Worm (Caenorhabditis elegans) whole organism, L2 larva: Measurements from ENCODE around the gene F46C5.9.

Source experiments
- C34F6.9 ChIP-seq: fragments of 150-350 bp; optimal IDR thresholded peaks from 2 replicates; lab custom pipeline; 2014; ENCODE audit warnings: missing biosample characterization, missing genetic modification characterization
- F13H6.1 ChIP-seq: sonication (generic microtip); optimal IDR thresholded peaks from 2 replicates; lab custom pipeline; 2016; ENCODE audit warnings: missing genetic modification characterization, missing compliant biosample characterization
- R02D3.7 ChIP-seq: fragments of 150-350 bp; optimal IDR thresholded peaks from 2 replicates; lab custom pipeline; 2014; ENCODE audit warnings: missing biosample characterization, missing genetic modification characterization
- ZK546.5 ChIP-seq: sonication (generic microtip); optimal IDR thresholded peaks from 2 replicates; lab custom pipeline; 2017; ENCODE audit warnings: missing biosample characterization, missing genetic modification characterization
- alr-1 ChIP-seq: fragments of 150-350 bp; optimal IDR thresholded peaks from 2 replicates; lab custom pipeline; 2014; ENCODE audit warnings: missing biosample characterization, missing genetic modification characterization
- ama-1 ChIP-seq: fragments of 150-350 bp; optimal IDR thresholded peaks from 2 replicates; lab custom pipeline; 2018; ENCODE audit warnings: inconsistent platforms
- blmp-1 ChIP-seq: sonication (generic microtip); optimal IDR thresholded peaks from 2 replicates; lab custom pipeline; 2017; ENCODE audit warnings: missing genetic modification characterization, mild to moderate bottlenecking, missing compliant biosample characterization, antibody characterized with exemption, moderate library complexity; ENCODE audit not compliant: insufficient read depth
- ceh-16 ChIP-seq: fragments of 150-350 bp; optimal IDR thresholded peaks from 2 replicates; lab custom pipeline; 2014; ENCODE audit warnings: missing biosample characterization, missing genetic modification characterization
- ceh-82 ChIP-seq: fragments of 150-350 bp; optimal IDR thresholded peaks from 2 replicates; lab custom pipeline; 2014; ENCODE audit warnings: missing biosample characterization, missing genetic modification characterization
- crh-2 ChIP-seq: sonication (generic microtip); optimal IDR thresholded peaks from 2 replicates; lab custom pipeline; 2017; ENCODE audit warnings: missing biosample characterization, missing genetic modification characterization
- fos-1 ChIP-seq: fragments of 150-350 bp; optimal IDR thresholded peaks from 2 replicates; lab custom pipeline; 2014; ENCODE audit warnings: missing biosample characterization, missing genetic modification characterization
- gmeb-1 ChIP-seq: fragments of 150-350 bp; optimal IDR thresholded peaks from 2 replicates; lab custom pipeline; 2014; ENCODE audit warnings: missing biosample characterization, missing genetic modification characterization
- lin-13 ChIP-seq: fragments of 150-350 bp; optimal IDR thresholded peaks from 2 replicates; lab custom pipeline; 2014; ENCODE audit warnings: missing biosample characterization, missing genetic modification reagents, missing genetic modification characterization
- lin-39 ChIP-seq: fragments of 150-350 bp; optimal IDR thresholded peaks from 2 replicates; lab custom pipeline; 2014; ENCODE audit warnings: missing biosample characterization, missing genetic modification reagents, missing genetic modification characterization
- lsy-2 ChIP-seq, 2 experiments: fragments of 150-350 bp in 1 of 2; sonication (generic microtip) in 1 of 2; optimal IDR thresholded peaks; 2 replicates each; lab custom pipeline; 2014 to 2017; ENCODE audit warnings: missing biosample characterization in 2 of 2, missing genetic modification characterization in 2 of 2
- mdl-1 ChIP-seq, 2 experiments: fragments of 150-350 bp in 1 of 2; sonication (generic microtip) in 1 of 2; optimal IDR thresholded peaks; 2 replicates each; lab custom pipeline; 2017; ENCODE audit warnings: missing biosample characterization in 2 of 2, missing genetic modification characterization in 2 of 2
- nhr-10 ChIP-seq: sonication (generic microtip); optimal IDR thresholded peaks from 2 replicates; lab custom pipeline; 2017; ENCODE audit warnings: missing biosample characterization, missing genetic modification characterization
- nhr-11 ChIP-seq: fragments of 150-350 bp; optimal IDR thresholded peaks from 2 replicates; lab custom pipeline; 2014; ENCODE audit warnings: missing biosample characterization, missing genetic modification characterization
- nhr-129 ChIP-seq: fragments of 150-350 bp; optimal IDR thresholded peaks from 2 replicates; lab custom pipeline; 2014; ENCODE audit warnings: missing biosample characterization, missing genetic modification characterization
- nhr-21 ChIP-seq: fragments of 150-350 bp; optimal IDR thresholded peaks from 2 replicates; lab custom pipeline; 2014; ENCODE audit warnings: missing biosample characterization, missing genetic modification characterization
- nhr-23 ChIP-seq: fragments of 150-350 bp; optimal IDR thresholded peaks from 2 replicates; lab custom pipeline; 2014; ENCODE audit warnings: missing biosample characterization, missing genetic modification reagents, missing genetic modification characterization
- nhr-237 ChIP-seq: fragments of 150-350 bp; optimal IDR thresholded peaks from 2 replicates; lab custom pipeline; 2014; ENCODE audit warnings: missing biosample characterization, missing genetic modification characterization
- nhr-25 ChIP-seq: fragments of 150-350 bp; sonication (generic microtip); optimal IDR thresholded peaks from 3 replicates; lab custom pipeline; 2014; ENCODE audit warnings: missing biosample characterization, missing genetic modification characterization
- nhr-77 ChIP-seq: fragments of 150-350 bp; optimal IDR thresholded peaks from 2 replicates; lab custom pipeline; 2014; ENCODE audit warnings: missing biosample characterization, missing genetic modification characterization
- peb-1 ChIP-seq: fragments of 150-350 bp; optimal IDR thresholded peaks from 2 replicates; lab custom pipeline; 2014; ENCODE audit warnings: missing biosample characterization, missing genetic modification characterization
- sma-3 ChIP-seq: sonication (generic microtip); optimal IDR thresholded peaks from 2 replicates; lab custom pipeline; 2016; ENCODE audit warnings: missing genetic modification reagents, missing genetic modification characterization, missing compliant biosample characterization
- sma-9 ChIP-seq, 2 experiments: fragments of 150-350 bp in 1 of 2; sonication (generic microtip) in 1 of 2; optimal IDR thresholded peaks; 2 replicates each; lab custom pipeline; 2014 to 2016; ENCODE audit warnings: missing genetic modification characterization in 2 of 2, mild to moderate bottlenecking in 1 of 2, missing biosample characterization in 1 of 2, missing compliant biosample characterization in 1 of 2, missing genetic modification reagents in 1 of 2, moderate library complexity in 1 of 2
- snpc-4 ChIP-seq: fragments of 150-350 bp; optimal IDR thresholded peaks from 2 replicates; lab custom pipeline; 2014; ENCODE audit warnings: missing biosample characterization, missing genetic modification characterization
- unc-39 ChIP-seq: fragments of 150-350 bp; optimal IDR thresholded peaks from 2 replicates; lab custom pipeline; 2014; ENCODE audit warnings: missing biosample characterization, missing genetic modification characterization
- unc-62 ChIP-seq: fragments of 150-350 bp; optimal IDR thresholded peaks from 2 replicates; lab custom pipeline; 2014; ENCODE audit warnings: missing biosample characterization, missing genetic modification reagents, missing genetic modification characterization
- zag-1 ChIP-seq: fragments of 150-350 bp; optimal IDR thresholded peaks from 2 replicates; lab custom pipeline; 2014; ENCODE audit warnings: missing biosample characterization, missing genetic modification characterization
- ztf-1 ChIP-seq: fragments of 200-800 bp; sonication (Bioruptor generic); conservative IDR thresholded peaks from 2 replicates; pipeline ENCODE4 v1.3.6; 2022; ENCODE audit warnings: missing genetic modification characterization, missing compliant biosample characterization
- ztf-11 ChIP-seq: sonication (generic microtip); optimal IDR thresholded peaks from 2 replicates; lab custom pipeline; 2017; ENCODE audit warnings: missing biosample characterization, missing genetic modification characterization
- ztf-4 ChIP-seq: fragments of 150-350 bp; optimal IDR thresholded peaks from 2 replicates; lab custom pipeline; 2014; ENCODE audit warnings: missing biosample characterization, missing genetic modification characterization

F46C5.9 gene

ce11 chrII:8821140-8821595 is 10.6 kb upstream of the F46C5.9 start, which contains the start of gene F46C5.1:
TSS of gene F46C5.1 (minus strand) at chrII:8821190.
- TF ChIP-seq blmp-1 (tag; lab: Kevin White, UChicago) (no peak), zag-1 (tag; lab: Kevin White, UChicago) (no peak), lin-13 (GFP tag; lab: Kevin White, UChicago) (no peak), nhr-25 (no peak), C34F6.9 (tag; lab: Kevin White, UChicago) (no peak), nhr-23 (tag; lab: Kevin White, UChicago) (no peak), nhr-11 (tag; lab: Kevin White, UChicago) (no peak), nhr-129 (tag; lab: Kevin White, UChicago) (no peak), fos-1 (tag; lab: Kevin White, UChicago) (no peak)

- TF ChIP-seq nhr-25 (peak; percentile 49), snpc-4 (tag; lab: Kevin White, UChicago) (no peak), nhr-21 (tag; lab: Kevin White, UChicago) (peak; percentile 89), fos-1 (tag; lab: Kevin White, UChicago) (peak; percentile 37), ZK546.5 (tag; lab: Kevin White, UChicago) (no peak), sma-9 (GFP tag; optimal IDR thresholded peaks at IDR 0.05; lab: Kevin White, UChicago) (peak; percentile 78), sma-9 (tag; optimal IDR thresholded peaks at IDR 0.05; lab: Kevin White, UChicago) (no peak), ztf-4 (tag; lab: Kevin White, UChicago) (peak; percentile 39), crh-2 (tag; lab: Kevin White, UChicago) (no peak), zag-1 (tag; lab: Kevin White, UChicago) (no peak), nhr-10 (no peak), sma-3 (GFP tag; lab: Kevin White, UChicago) (peak; percentile 14), F13H6.1 (tag; lab: Kevin White, UChicago) (no peak), ama-1 (lab: Kevin White, UChicago) (peak; percentile 93), peb-1 (tag; lab: Kevin White, UChicago) (no peak), unc-39 (tag; lab: Kevin White, UChicago) (no peak), blmp-1 (tag; lab: Kevin White, UChicago) (peak; percentile 10), lin-39 (no peak), R02D3.7 (no peak), gmeb-1 (no peak), ztf-1 (GFP tag; lab: Robert Waterston, UW) (no peak), ceh-16 (no peak), ztf-11 (tag; lab: Kevin White, UChicago) (no peak), mdl-1 (tag; optimal IDR thresholded peaks at IDR 0.05; lab: Kevin White, UChicago) (no peak), unc-62 (GFP tag; lab: Kevin White, UChicago) (no peak), nhr-237 (tag; lab: Kevin White, UChicago) (no peak), nhr-129 (tag; lab: Kevin White, UChicago) (peak; percentile 1), nhr-77 (no peak), nhr-11 (tag; lab: Kevin White, UChicago) (no peak), ceh-82 (tag; lab: Kevin White, UChicago) (no peak), alr-1 (tag; lab: Kevin White, UChicago) (no peak)
Observed at ce11 chrII:8820126-8820972, 9.8 kb upstream of the F46C5.9 start.

- TF ChIP-seq nhr-237 (tag; lab: Kevin White, UChicago) = no peak
- peak in 1 of 2 experiments; percentile 38 for TF ChIP-seq lsy-2 (tag; optimal IDR thresholded peaks at IDR 0.05; lab: Kevin White, UChicago)
- peak; percentile 40 for TF ChIP-seq sma-9 (GFP tag; optimal IDR thresholded peaks at IDR 0.05; lab: Kevin White, UChicago)
- no peak for TF ChIP-seq sma-9 (tag; optimal IDR thresholded peaks at IDR 0.05; lab: Kevin White, UChicago)
- TF ChIP-seq nhr-25 = peak; percentile 84
- no peak for TF ChIP-seq F13H6.1 (tag; lab: Kevin White, UChicago)
- peak; percentile 67 for TF ChIP-seq nhr-21 (tag; lab: Kevin White, UChicago)
- TF ChIP-seq unc-62 (GFP tag; lab: Kevin White, UChicago) = no peak
- no peak for TF ChIP-seq ztf-4 (tag; lab: Kevin White, UChicago)
- TF ChIP-seq lin-13 (GFP tag; lab: Kevin White, UChicago) = peak; percentile 14
- no peak for TF ChIP-seq ZK546.5 (tag; lab: Kevin White, UChicago)
- peak; percentile 8 for TF ChIP-seq sma-3 (GFP tag; lab: Kevin White, UChicago)
- no peak for TF ChIP-seq ceh-82 (tag; lab: Kevin White, UChicago)
Observed at ce11 chrII:8818978-8819896, 8.7 kb upstream of the F46C5.9 start, which contains the start of gene F46C5.10. TSS of gene F46C5.10 (minus strand) at chrII:8819028.
